Worm (Caenorhabditis elegans): ENCODE measurements around the gene tsp-12.

DNA sequence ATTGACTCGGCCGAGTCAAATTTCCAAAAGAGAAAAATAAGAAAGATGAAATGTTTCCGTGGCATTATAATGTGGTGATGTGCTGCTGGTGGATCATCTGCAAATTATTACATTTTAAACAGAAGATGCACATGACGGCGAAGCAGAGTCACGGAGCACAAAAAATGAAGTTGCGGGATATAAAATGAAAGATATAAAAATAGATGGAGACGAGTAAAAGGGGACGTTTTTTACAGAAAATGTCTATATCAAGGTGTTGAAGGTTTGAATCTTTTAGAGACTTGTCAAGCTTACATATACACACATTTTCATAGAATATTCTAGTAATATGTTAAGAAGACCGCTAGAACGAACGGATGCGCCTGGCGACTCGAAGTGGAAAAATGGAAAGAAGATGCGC lies 43.9 kb upstream of the tsp-12 start, which contains the start of gene ptrg-1:
- TF ChIP-seq W03F9.2 (tag; optimal IDR thresholded peaks at IDR 0.05) (no peak), dao-5 (tag; optimal IDR thresholded peaks at IDR 0.05) (no peak)
